Fruit fly (Drosophila melanogaster): Measurements from ENCODE around the gene hth.

hth gene

DNA sequence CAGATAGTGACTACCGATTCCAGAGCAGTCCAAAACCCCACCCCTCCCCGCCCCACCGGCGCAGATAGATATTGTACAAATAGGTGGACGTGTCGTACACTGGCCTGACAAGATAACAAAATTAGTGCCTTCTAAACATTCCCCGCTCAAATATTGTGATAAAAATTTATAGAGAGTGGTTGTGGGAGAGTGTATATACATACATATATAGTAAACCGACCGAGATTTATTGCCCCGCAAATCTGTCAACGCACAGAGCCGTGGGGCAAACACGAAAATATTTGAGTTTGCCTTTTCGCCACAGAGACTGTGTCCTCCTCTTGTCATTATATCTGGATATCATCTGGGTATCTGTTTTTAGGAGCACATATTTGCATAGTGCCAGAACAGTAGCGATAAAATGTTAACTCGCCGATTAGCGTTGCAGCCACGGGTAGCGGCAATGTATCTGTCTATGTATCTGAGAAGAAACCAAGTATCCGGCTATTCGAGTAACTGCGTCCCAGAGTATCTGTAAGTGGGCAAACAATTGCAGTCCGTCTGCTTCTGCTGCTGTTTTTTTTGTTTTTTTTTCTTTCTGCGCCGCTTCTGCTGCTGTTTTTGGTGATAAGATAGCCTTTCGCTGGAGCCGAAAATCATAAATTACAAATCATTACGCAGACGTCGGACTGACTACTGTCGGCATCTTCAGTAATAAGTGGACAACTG lies 3.9 kb upstream of the hth start (continued):
- TF ChIP-seq CG17912 (GFP tag; optimal IDR thresholded peaks at IDR 0.05) (peak; percentile 49), CG10274 (GFP tag; optimal IDR thresholded peaks at IDR 0.05) (peak; percentile 19), sug (tag; optimal IDR thresholded peaks at IDR 0.05) (peak; percentile 69), CG12769 (tag; optimal IDR thresholded peaks at IDR 0.05) (peak; percentile 66), CG17359 (tag; optimal IDR thresholded peaks at IDR 0.05) (peak; percentile 58), chn (GFP tag; optimal IDR thresholded peaks at IDR 0.05) (no peak), exex (tag; optimal IDR thresholded peaks at IDR 0.05) (peak; percentile 47), pita (GFP tag; optimal IDR thresholded peaks at IDR 0.05) (no peak), schlank (tag; optimal IDR thresholded peaks at IDR 0.05) (peak; percentile 58), emc (GFP tag; optimal IDR thresholded peaks at IDR 0.05) (no peak), Hr78 (GFP tag; optimal IDR thresholded peaks at IDR 0.05) (peak in 1 of 2 experiments; percentile 33), CoRest (tag; optimal IDR thresholded peaks at IDR 0.05) (peak; percentile 44), CG7556 (GFP tag; optimal IDR thresholded peaks at IDR 0.05) (peak; percentile 67)

DNA sequence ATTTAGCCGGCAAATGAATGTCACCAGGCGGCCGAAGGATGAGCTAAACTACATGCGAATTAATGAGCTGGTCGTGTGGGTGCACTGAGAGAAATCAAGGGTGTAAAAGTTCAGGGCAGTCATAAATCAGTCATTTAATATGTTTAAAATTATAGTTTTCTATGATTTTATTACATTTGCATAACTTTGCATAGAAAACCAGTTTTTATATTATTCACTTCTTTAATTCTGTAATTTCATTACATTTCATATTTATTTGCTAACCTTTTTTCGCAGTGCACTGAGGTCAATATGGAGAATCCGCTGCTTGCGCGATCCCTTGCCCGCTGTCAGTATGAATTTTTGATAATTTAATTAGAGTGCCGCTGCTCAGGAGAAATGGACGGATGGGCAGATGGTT lies 1.9 kb upstream of the hth start:
- TF ChIP-seq CG16779 (GFP tag; IDR thresholded peaks at IDR 0.05), result no peak
- no peak for TF ChIP-seq CG3065 (GFP tag; optimal IDR thresholded peaks at IDR 0.05)
- no peak for TF ChIP-seq CrebB (tag; optimal IDR thresholded peaks at IDR 0.05)
- TF ChIP-seq sob (GFP tag; IDR thresholded peaks at IDR 0.05), result no peak
- TF ChIP-seq twi (tag; optimal IDR thresholded peaks at IDR 0.05), result no peak
- TF ChIP-seq CG42726 (GFP tag; IDR thresholded peaks at IDR 0.05; ENCODE audit: partially characterized antibody), result no peak
- peak; percentile 5 for TF ChIP-seq Ssrp (tag; optimal IDR thresholded peaks at IDR 0.05)
- TF ChIP-seq CG7786 (GFP tag; optimal IDR thresholded peaks at IDR 0.05), result no peak
- peak; percentile 38 for TF ChIP-seq CG4424 (GFP tag; optimal IDR thresholded peaks at IDR 0.05)
- no peak for TF ChIP-seq HmgZ (tag; optimal IDR thresholded peaks at IDR 0.05)
- no peak for TF ChIP-seq CG6654 (GFP tag; optimal IDR thresholded peaks at IDR 0.05)
- TF ChIP-seq CG32532 (GFP tag; IDR thresholded peaks at IDR 0.05), result no peak
- TF ChIP-seq danr (GFP tag; IDR thresholded peaks at IDR 0.05), result no peak
- no peak for TF ChIP-seq sim (GFP tag; IDR thresholded peaks at IDR 0.05)
- no peak for TF ChIP-seq CG9817 (tag; optimal IDR thresholded peaks at IDR 0.05)
- TF ChIP-seq croc (GFP tag; conservative IDR thresholded peaks at IDR 0.05), result no peak
- no peak for TF ChIP-seq scrt (GFP tag; optimal IDR thresholded peaks at IDR 0.05)
- peak in 1 of 2 experiments; percentile 51 for TF ChIP-seq chif (GFP tag; optimal IDR thresholded peaks at IDR 0.05)
- TF ChIP-seq Atf-2 (GFP tag; optimal IDR thresholded peaks at IDR 0.05), result no peak
- TF ChIP-seq kay (GFP tag; optimal IDR thresholded peaks at IDR 0.05), result no peak
- no peak for TF ChIP-seq onecut (GFP tag; IDR thresholded peaks at IDR 0.05)
- TF ChIP-seq CG14050 (GFP tag; IDR thresholded peaks at IDR 0.05), result no peak
- TF ChIP-seq HLH54F (GFP tag; optimal IDR thresholded peaks at IDR 0.05), result no peak
- TF ChIP-seq Sry-δ (GFP tag; optimal IDR thresholded peaks at IDR 0.05), result no peak
- no peak for TF ChIP-seq CG4617 (GFP tag; optimal IDR thresholded peaks at IDR 0.05; ENCODE audit: borderline replicate concordance)
- TF ChIP-seq CG15514 (GFP tag; optimal IDR thresholded peaks at IDR 0.05), result no peak
- peak; percentile 26 for TF ChIP-seq CG8388 (GFP tag; optimal IDR thresholded peaks at IDR 0.05)
- TF ChIP-seq CG30431 (GFP tag; optimal IDR thresholded peaks at IDR 0.05), result peak; percentile 3
- TF ChIP-seq nom (GFP tag; optimal IDR thresholded peaks at IDR 0.05), result no peak
- TF ChIP-seq nerfin-2 (GFP tag; IDR thresholded peaks at IDR 0.05; ENCODE audit: partially characterized antibody), result no peak
- TF ChIP-seq CG18619 (GFP tag; optimal IDR thresholded peaks at IDR 0.05), result no peak
- no peak for TF ChIP-seq Atf6 (GFP tag; IDR thresholded peaks at IDR 0.05)
- no peak for TF ChIP-seq CG34376 (GFP tag; optimal IDR thresholded peaks at IDR 0.05)
- TF ChIP-seq HLHmδ (GFP tag; optimal IDR thresholded peaks at IDR 0.05), result no peak
- no peak for TF ChIP-seq Bgb (GFP tag; IDR thresholded peaks at IDR 0.05; ENCODE audit: partially characterized antibody)
- no peak for TF ChIP-seq repo (GFP tag; optimal IDR thresholded peaks at IDR 0.05)

Measured in whole organism, embryonic.